Fruit fly (Drosophila melanogaster): Measurements from ENCODE around the gene CG5050.
A peak's percentile ranks its signal among the peaks of the same experiment; 100 is the strongest.

Gene CG5050

dm6 chr2L:17449608-17450504, 2.9 kb upstream of the CG5050 start, which contains the start of gene dl:
dl (minus strand) TSS chr2L:17450364.
- TF ChIP-seq EcR (GFP tag; optimal IDR thresholded peaks at IDR 0.05) (peak; percentile 22), CG14655 (GFP tag; optimal IDR thresholded peaks at IDR 0.05) (peak; percentile 69), CG9948 (tag; optimal IDR thresholded peaks at IDR 0.05) (peak; percentile 31), D1 (tag; optimal IDR thresholded peaks at IDR 0.05) (no peak), CG13204 (GFP tag; optimal IDR thresholded peaks at IDR 0.05) (no peak), CG15710 (tag; optimal IDR thresholded peaks at IDR 0.05) (peak; percentile 27), Snoo (tag; optimal IDR thresholded peaks at IDR 0.05) (no peak), CG12605 (GFP tag; IDR thresholded peaks at IDR 0.05) (peak; percentile 62; the same call in 1 of the 2 replicates), CG10348 (GFP tag; IDR thresholded peaks at IDR 0.05) (no peak), CG32121 (GFP tag; IDR thresholded peaks at IDR 0.05) (peak; percentile 68), Pif1A (GFP tag; optimal IDR thresholded peaks at IDR 0.05) (peak; percentile 42), gl (tag; optimal IDR thresholded peaks at IDR 0.05) (peak; percentile 14), Pif1B (GFP tag; optimal IDR thresholded peaks at IDR 0.05) (peak; percentile 50), CG8301 (tag; optimal IDR thresholded peaks at IDR 0.05) (peak; percentile 68), rn (GFP tag; IDR thresholded peaks at IDR 0.05) (peak; percentile 62), CG8159 (tag; optimal IDR thresholded peaks at IDR 0.05) (no peak), CG17806 (tag; optimal IDR thresholded peaks at IDR 0.05) (peak; percentile 7), CG4496 (GFP tag; IDR thresholded peaks at IDR 0.05) (peak; percentile 33; the same call in 2 of the 3 replicates), Ets98B (GFP tag; IDR thresholded peaks at IDR 0.05) (peak; percentile 43), fd96Ca (GFP tag; IDR thresholded peaks at IDR 0.05) (peak; percentile 77), CG34367 (tag; optimal IDR thresholded peaks at IDR 0.05) (no peak)

- peak; percentile 74 for TF ChIP-seq CG17806 (tag; optimal IDR thresholded peaks at IDR 0.05)
- no peak for TF ChIP-seq EcR (GFP tag; optimal IDR thresholded peaks at IDR 0.05)
- peak; percentile 78 for TF ChIP-seq CG4496 (GFP tag; IDR thresholded peaks at IDR 0.05)
- TF ChIP-seq CG32121 (GFP tag; IDR thresholded peaks at IDR 0.05), result peak; percentile 73
- peak; percentile 80 for TF ChIP-seq CG8159 (tag; optimal IDR thresholded peaks at IDR 0.05)
- peak; percentile 59 for TF ChIP-seq CG9948 (tag; optimal IDR thresholded peaks at IDR 0.05)
- TF ChIP-seq Snoo (tag; optimal IDR thresholded peaks at IDR 0.05), result peak; percentile 60
- peak; percentile 69 for TF ChIP-seq CG14655 (GFP tag; optimal IDR thresholded peaks at IDR 0.05)
- peak; percentile 64 for TF ChIP-seq CG8301 (tag; optimal IDR thresholded peaks at IDR 0.05)
- peak; percentile 52 for TF ChIP-seq D1 (tag; optimal IDR thresholded peaks at IDR 0.05)
- peak; percentile 58 for TF ChIP-seq Pif1B (GFP tag; optimal IDR thresholded peaks at IDR 0.05)
- TF ChIP-seq CG13204 (GFP tag; optimal IDR thresholded peaks at IDR 0.05), result no peak
- TF ChIP-seq CG15710 (tag; optimal IDR thresholded peaks at IDR 0.05), result peak; percentile 63
- TF ChIP-seq CG34367 (tag; optimal IDR thresholded peaks at IDR 0.05), result peak; percentile 36
- TF ChIP-seq CG12605 (GFP tag; IDR thresholded peaks at IDR 0.05), result peak; percentile 13; the same call in 1 of the 2 replicates
- TF ChIP-seq Ets98B (GFP tag; IDR thresholded peaks at IDR 0.05), result no peak; the same call in 1 of the 2 replicates
- TF ChIP-seq rn (GFP tag; IDR thresholded peaks at IDR 0.05), result no peak
- peak; percentile 12 for TF ChIP-seq gl (tag; optimal IDR thresholded peaks at IDR 0.05)
- TF ChIP-seq Pif1A (GFP tag; optimal IDR thresholded peaks at IDR 0.05), result peak; percentile 59
- TF ChIP-seq fd96Ca (GFP tag; IDR thresholded peaks at IDR 0.05), result no peak
These were observed 2.0 kb upstream of the CG5050 start for dm6 chr2L:17450505-17451415.

dm6 chr2L:17452084-17452483, 640 bp upstream of the CG5050 start:
- TF ChIP-seq CG12605 (GFP tag; IDR thresholded peaks at IDR 0.05), result no peak

- no peak for TF ChIP-seq Pif1B (GFP tag; optimal IDR thresholded peaks at IDR 0.05)
- TF ChIP-seq gl (tag; optimal IDR thresholded peaks at IDR 0.05), result no peak
- no peak for TF ChIP-seq D1 (tag; optimal IDR thresholded peaks at IDR 0.05)
- TF ChIP-seq CG9948 (tag; optimal IDR thresholded peaks at IDR 0.05), result no peak
- no peak for TF ChIP-seq Snoo (tag; optimal IDR thresholded peaks at IDR 0.05)
- TF ChIP-seq CG14655 (GFP tag; optimal IDR thresholded peaks at IDR 0.05), result no peak
- TF ChIP-seq CG4496 (GFP tag; IDR thresholded peaks at IDR 0.05), result no peak
- TF ChIP-seq CG8301 (tag; optimal IDR thresholded peaks at IDR 0.05), result no peak
- no peak for TF ChIP-seq fd96Ca (GFP tag; IDR thresholded peaks at IDR 0.05)
- no peak for TF ChIP-seq CG13204 (GFP tag; optimal IDR thresholded peaks at IDR 0.05)
- no peak for TF ChIP-seq CG34367 (tag; optimal IDR thresholded peaks at IDR 0.05)
- TF ChIP-seq CG12605 (GFP tag; IDR thresholded peaks at IDR 0.05), result no peak
- no peak for TF ChIP-seq Pif1A (GFP tag; optimal IDR thresholded peaks at IDR 0.05)
These were observed 3.1 kb downstream of the CG5050 start, which contains the start of gene SPH93 for dm6 chr2L:17455823-17456222. SPH93 (minus strand) TSS chr2L:17455923.

- TF ChIP-seq Pif1A (GFP tag; optimal IDR thresholded peaks at IDR 0.05), result no peak
- TF ChIP-seq CG14655 (GFP tag; optimal IDR thresholded peaks at IDR 0.05), result no peak
- TF ChIP-seq fd96Ca (GFP tag; IDR thresholded peaks at IDR 0.05), result no peak
- TF ChIP-seq Pif1B (GFP tag; optimal IDR thresholded peaks at IDR 0.05), result no peak
- no peak for TF ChIP-seq CG15710 (tag; optimal IDR thresholded peaks at IDR 0.05)
- TF ChIP-seq EcR (GFP tag; optimal IDR thresholded peaks at IDR 0.05), result no peak
- no peak for TF ChIP-seq CG13204 (GFP tag; optimal IDR thresholded peaks at IDR 0.05)
- TF ChIP-seq CG32121 (GFP tag; IDR thresholded peaks at IDR 0.05), result no peak
- TF ChIP-seq D1 (tag; optimal IDR thresholded peaks at IDR 0.05), result no peak
These were observed 5.2 kb downstream of the CG5050 start, which contains the start of gene CG18563 for dm6 chr2L:17457944-17458343. CG18563 (minus strand) TSS chr2L:17458044.
